Worm (Caenorhabditis elegans) whole organism, late embryonic: ENCODE measurements around the gene C08E3.15.

ENCODE experiments used
- C38D4.7 ChIP-seq: fragments of 200-800 bp; sonication (Bioruptor generic); optimal IDR thresholded peaks from 2 replicates; lab custom pipeline; 2018; ENCODE audit warnings: mild to moderate bottlenecking, missing genetic modification characterization, moderate library complexity, missing compliant biosample characterization
- K02D7.2 ChIP-seq: sonication (generic microtip); optimal IDR thresholded peaks from 2 replicates; lab custom pipeline; 2017; ENCODE audit warnings: mild to moderate bottlenecking, missing genetic modification characterization, missing compliant biosample characterization
- Y22D7AL.16 ChIP-seq: sonication (generic microtip); optimal IDR thresholded peaks from 2 replicates; lab custom pipeline; 2016; ENCODE audit warnings: missing genetic modification characterization, missing compliant biosample characterization
- ahr-1 ChIP-seq: sonication (generic microtip); optimal IDR thresholded peaks from 2 replicates; lab custom pipeline; 2016; ENCODE audit warnings: missing genetic modification characterization, missing compliant biosample characterization
- ama-1 ChIP-seq: fragments of 150-350 bp; optimal IDR thresholded peaks from 2 replicates; lab custom pipeline; 2014
- ceh-14 ChIP-seq: sonication (generic microtip); optimal IDR thresholded peaks from 2 replicates; lab custom pipeline; 2016; ENCODE audit warnings: missing genotype, missing genetic modification characterization, missing compliant biosample characterization
- ceh-18 ChIP-seq: sonication (generic microtip); optimal IDR thresholded peaks from 2 replicates; lab custom pipeline; 2016; ENCODE audit warnings: missing genetic modification characterization, missing compliant biosample characterization
- ceh-19 ChIP-seq: fragments of 200-800 bp; sonication (Bioruptor generic); optimal IDR thresholded peaks from 2 replicates; lab custom pipeline; 2018; ENCODE audit warnings: mild to moderate bottlenecking, missing genetic modification characterization, missing compliant biosample characterization
- ceh-2 ChIP-seq: sonication (generic microtip); optimal IDR thresholded peaks from 2 replicates; lab custom pipeline; 2016; ENCODE audit warnings: missing genotype, missing genetic modification characterization, missing compliant biosample characterization
- ceh-22 ChIP-seq: sonication (generic microtip); optimal IDR thresholded peaks from 2 replicates; lab custom pipeline; 2017; ENCODE audit warnings: missing biosample characterization, missing genetic modification characterization
- ceh-31 ChIP-seq: sonication (generic microtip); optimal IDR thresholded peaks from 2 replicates; lab custom pipeline; 2016; ENCODE audit warnings: missing genetic modification characterization, missing compliant biosample characterization
- ceh-45 ChIP-seq: fragments of 200-800 bp; sonication (Bioruptor generic); IDR thresholded peaks from 2 replicates; pipeline ENCODE4 v1.3.6; 2022; ENCODE audit warnings: missing genetic modification reagents, missing genetic modification characterization, missing compliant biosample characterization
- ceh-48 ChIP-seq: sonication (generic microtip); optimal IDR thresholded peaks from 2 replicates; lab custom pipeline; 2016; ENCODE audit warnings: missing genetic modification characterization, inconsistent platforms, missing compliant biosample characterization
- ceh-6 ChIP-seq: fragments of 200-800 bp; sonication (Bioruptor generic); optimal IDR thresholded peaks from 2 replicates; lab custom pipeline; 2018; ENCODE audit warnings: mild to moderate bottlenecking, missing genetic modification characterization, missing compliant biosample characterization
- dve-1 ChIP-seq: sonication (generic microtip); optimal IDR thresholded peaks from 2 replicates; lab custom pipeline; 2017; ENCODE audit warnings: antibody characterized with exemption, mild to moderate bottlenecking, missing genetic modification characterization, missing compliant biosample characterization
- eyg-1 ChIP-seq: sonication (generic microtip); optimal IDR thresholded peaks from 2 replicates; lab custom pipeline; 2016; ENCODE audit warnings: missing genotype, missing genetic modification characterization, missing compliant biosample characterization
- fax-1 ChIP-seq: sonication (generic microtip); optimal IDR thresholded peaks from 2 replicates; lab custom pipeline; 2016; ENCODE audit warnings: missing genotype, missing genetic modification characterization, missing compliant biosample characterization
- fkh-6 ChIP-seq: sonication (generic microtip); optimal IDR thresholded peaks from 2 replicates; lab custom pipeline; 2016; ENCODE audit warnings: missing genetic modification characterization, missing compliant biosample characterization
- hlh-30 ChIP-seq: sonication (generic microtip); optimal IDR thresholded peaks from 2 replicates; lab custom pipeline; 2017; ENCODE audit warnings: antibody characterized with exemption, missing genetic modification characterization, missing compliant biosample characterization; ENCODE audit not compliant: insufficient read depth
- hlh-6 ChIP-seq: sonication (generic microtip); optimal IDR thresholded peaks from 2 replicates; lab custom pipeline; 2016; ENCODE audit warnings: missing genotype, missing genetic modification characterization, missing compliant biosample characterization
- madf-2 ChIP-seq: sonication (generic microtip); optimal IDR thresholded peaks from 2 replicates; lab custom pipeline; 2017; ENCODE audit warnings: missing genetic modification characterization, missing compliant biosample characterization
- mec-3 ChIP-seq: sonication (generic microtip); optimal IDR thresholded peaks from 2 replicates; lab custom pipeline; 2016; ENCODE audit warnings: borderline replicate concordance, missing genetic modification characterization, missing compliant biosample characterization
- nfya-1 ChIP-seq: sonication (generic microtip); optimal IDR thresholded peaks from 2 replicates; lab custom pipeline; 2017; ENCODE audit warnings: missing genetic modification characterization, mild to moderate bottlenecking, missing compliant biosample characterization, antibody characterized with exemption, moderate library complexity
- pag-3 ChIP-seq: sonication (generic microtip); optimal IDR thresholded peaks from 2 replicates; lab custom pipeline; 2016; ENCODE audit warnings: missing compliant biosample characterization, missing genetic modification characterization, borderline replicate concordance
- pat-9 ChIP-seq: fragments of 200-800 bp; sonication (Bioruptor generic); optimal IDR thresholded peaks from 2 replicates; lab custom pipeline; 2018; ENCODE audit warnings: mild to moderate bottlenecking, missing genetic modification characterization, moderate library complexity, missing compliant biosample characterization
- pax-1 ChIP-seq: fragments of 150-350 bp; optimal IDR thresholded peaks from 2 replicates; lab custom pipeline; 2014; ENCODE audit warnings: missing biosample characterization, missing genetic modification characterization
- pha-4 ChIP-seq: fragments of 150-350 bp; optimal IDR thresholded peaks from 2 replicates; lab custom pipeline; 2018; ENCODE audit warnings: missing biosample characterization, missing genetic modification reagents, missing genetic modification characterization
- pros-1 ChIP-seq: fragments of 150-350 bp; optimal IDR thresholded peaks from 2 replicates; lab custom pipeline; 2014; ENCODE audit warnings: missing biosample characterization, missing genetic modification reagents, missing genetic modification characterization
- ref-2 ChIP-seq: sonication (generic microtip); optimal IDR thresholded peaks from 2 replicates; lab custom pipeline; 2016; ENCODE audit warnings: missing genetic modification characterization, missing compliant biosample characterization
- rnt-1 ChIP-seq: sonication (generic microtip); optimal IDR thresholded peaks from 2 replicates; lab custom pipeline; 2016; ENCODE audit warnings: missing genetic modification characterization, missing compliant biosample characterization
- sdc-2 ChIP-seq: sonication (generic microtip); optimal IDR thresholded peaks from 2 replicates; lab custom pipeline; 2016; ENCODE audit warnings: missing genotype, missing genetic modification characterization, missing compliant biosample characterization
- sox-4 ChIP-seq: sonication (generic microtip); optimal IDR thresholded peaks from 2 replicates; lab custom pipeline; 2017; ENCODE audit warnings: mild to moderate bottlenecking, missing genetic modification characterization, inconsistent platforms, missing compliant biosample characterization
- syd-9 ChIP-seq: sonication (generic microtip); optimal IDR thresholded peaks from 2 replicates; lab custom pipeline; 2016; ENCODE audit warnings: mild to moderate bottlenecking, missing genetic modification characterization, moderate library complexity, missing compliant biosample characterization
- tbx-2 ChIP-seq: sonication (generic microtip); optimal IDR thresholded peaks from 2 replicates; lab custom pipeline; 2016; ENCODE audit warnings: missing genetic modification characterization, missing compliant biosample characterization
- unc-55 ChIP-seq: sonication (generic microtip); optimal IDR thresholded peaks from 2 replicates; lab custom pipeline; 2017; ENCODE audit warnings: missing biosample characterization, missing genetic modification reagents, missing genetic modification characterization
- ztf-16 ChIP-seq: sonication (generic microtip); optimal IDR thresholded peaks from 2 replicates; lab custom pipeline; 2017; ENCODE audit warnings: missing genetic modification characterization, missing compliant biosample characterization

Gene C08E3.15

ce11 chrII:1613972-1614371 is 13.7 kb downstream of the C08E3.15 start, which contains the start of gene fbxa-164:
Gene fbxa-164 (minus strand): TSS chrII:1614072.
- no peak for TF ChIP-seq ceh-31 (tag; lab: Kevin White, UChicago)
- TF ChIP-seq hlh-6 (tag; lab: Kevin White, UChicago) = no peak
- no peak for TF ChIP-seq madf-2

ce11 chrII:1610630-1611029 is 17.1 kb downstream of the C08E3.15 start, which contains the start of gene fbxa-163:
Gene fbxa-163 (minus strand): TSS chrII:1610730.
- no peak for TF ChIP-seq ahr-1
- TF ChIP-seq ceh-22 (tag; lab: Kevin White, UChicago) = no peak

- TF ChIP-seq pag-3 (tag; lab: Kevin White, UChicago) (no peak), C38D4.7 (GFP tag; lab: Kevin White, UChicago) (no peak), Y22D7AL.16 (tag; lab: Kevin White, UChicago) (no peak), unc-55 (GFP tag; lab: Kevin White, UChicago) (no peak), ama-1 (no peak), ceh-6 (GFP tag; lab: Kevin White, UChicago) (no peak)
These were observed 18.8 kb downstream of the C08E3.15 start for ce11 chrII:1608915-1609314.

ce11 chrII:1607575-1607974 is 20.1 kb downstream of the C08E3.15 start:
- TF ChIP-seq sdc-2 (tag; lab: Kevin White, UChicago) = no peak
- no peak for TF ChIP-seq nfya-1 (tag; lab: Kevin White, UChicago)
- no peak for TF ChIP-seq ceh-2 (tag; lab: Kevin White, UChicago)
- TF ChIP-seq pros-1 (tag; lab: Kevin White, UChicago) = no peak
- no peak for TF ChIP-seq tbx-2 (tag; lab: Kevin White, UChicago)
- no peak for TF ChIP-seq ceh-31 (tag; lab: Kevin White, UChicago)
- TF ChIP-seq fkh-6 (tag; lab: Kevin White, UChicago) = no peak
- no peak for TF ChIP-seq ztf-16 (tag; lab: Kevin White, UChicago)
- TF ChIP-seq ceh-19 (GFP tag; lab: Kevin White, UChicago) = no peak
- TF ChIP-seq, all 69 proteins: peak for 0

- TF ChIP-seq madf-2 (no peak), fax-1 (tag; lab: Kevin White, UChicago) (no peak), mec-3 (tag; lab: Kevin White, UChicago) (no peak), sox-4 (tag; lab: Kevin White, UChicago) (no peak), pat-9 (tag; lab: Kevin White, UChicago) (no peak), ceh-48 (tag; lab: Kevin White, UChicago) (no peak), hlh-30 (tag; lab: Kevin White, UChicago) (no peak), rnt-1 (tag; lab: Kevin White, UChicago) (no peak), ceh-14 (no peak), ref-2 (no peak), K02D7.2 (tag; lab: Kevin White, UChicago) (no peak), pha-4 (tag; lab: Kevin White, UChicago) (no peak), ceh-22 (tag; lab: Kevin White, UChicago) (no peak), C38D4.7 (GFP tag; lab: Kevin White, UChicago) (no peak), ceh-18 (tag; lab: Kevin White, UChicago) (no peak), hlh-6 (tag; lab: Kevin White, UChicago) (no peak)
These were observed 21.6 kb downstream of the C08E3.15 start, which contains the start of gene bath-33 for ce11 chrII:1606079-1606478. Gene bath-33 (minus strand): TSS chrII:1606179.

ce11 chrII:1605010-1605409 is 22.7 kb downstream of the C08E3.15 start:
- TF ChIP-seq eyg-1 (tag; lab: Kevin White, UChicago) = no peak
- no peak for TF ChIP-seq ceh-45 (GFP tag; lab: Robert Waterston, UW)
- TF ChIP-seq nfya-1 (tag; lab: Kevin White, UChicago) = no peak
- no peak for TF ChIP-seq syd-9 (tag; lab: Kevin White, UChicago)
- peak; percentile 98 for TF ChIP-seq dve-1 (tag; lab: Kevin White, UChicago)
- TF ChIP-seq pax-1 (tag; lab: Kevin White, UChicago) = no peak
- no peak for TF ChIP-seq madf-2
- no peak for TF ChIP-seq ceh-48 (tag; lab: Kevin White, UChicago)
